Worm (Caenorhabditis elegans): Measurements from ENCODE around the gene pqn-48.

DNA sequence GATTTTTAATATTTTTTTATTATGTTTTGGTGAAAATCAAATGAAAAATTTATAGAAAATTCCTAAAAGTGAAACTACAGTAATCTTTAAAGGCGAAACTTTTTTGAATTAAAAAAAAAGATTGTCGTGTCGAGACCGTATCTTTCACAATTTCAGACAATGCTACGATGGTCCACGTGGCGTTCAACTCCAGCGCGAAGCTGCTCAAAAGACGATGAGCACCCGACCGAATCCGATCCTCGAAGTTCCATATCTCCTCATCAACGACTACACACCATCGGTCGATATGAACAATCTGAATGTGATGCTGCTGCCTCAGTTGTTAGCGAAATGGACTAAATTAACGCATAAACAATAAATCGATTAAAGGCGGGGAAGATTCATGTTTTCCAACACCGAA, 4.0 kb downstream of the pqn-48 start:
- TF ChIP-seq nhr-76 (tag; optimal IDR thresholded peaks at IDR 0.05), result no peak
- no peak for TF ChIP-seq mep-1 (tag; optimal IDR thresholded peaks at IDR 0.05)
- TF ChIP-seq fkh-10 (GFP tag; optimal IDR thresholded peaks at IDR 0.05), result no peak
- TF ChIP-seq nhr-237 (tag; optimal IDR thresholded peaks at IDR 0.05), result no peak
- no peak for TF ChIP-seq nhr-28 (tag; optimal IDR thresholded peaks at IDR 0.05)
- TF ChIP-seq lin-13 (GFP tag; optimal IDR thresholded peaks at IDR 0.05), result no peak
- no peak for TF ChIP-seq hlh-17 (GFP tag; optimal IDR thresholded peaks at IDR 0.05; ENCODE audit: borderline replicate concordance)
- no peak for TF ChIP-seq mef-2 (tag; optimal IDR thresholded peaks at IDR 0.05)
- TF ChIP-seq ztf-11 (tag; optimal IDR thresholded peaks at IDR 0.05), result no peak
- no peak for TF ChIP-seq swsn-7 (tag; optimal IDR thresholded peaks at IDR 0.05)
- TF ChIP-seq unc-30 (tag; optimal IDR thresholded peaks at IDR 0.05), result no peak
- TF ChIP-seq xbp-1 (tag; optimal IDR thresholded peaks at IDR 0.05), result no peak
- TF ChIP-seq lin-14 (GFP tag; optimal IDR thresholded peaks at IDR 0.05), result no peak
- no peak for TF ChIP-seq lin-39 (tag; optimal IDR thresholded peaks at IDR 0.05)
